Fruit fly (Drosophila melanogaster) whole organism, embryonic: ENCODE data around the gene Nepl21.

ENCODE experiments used
- Blimp-1 ChIP-seq: fragments of 200-800 bp; sonication (Bioruptor generic); optimal IDR thresholded peaks from 3 replicates; lab custom pipeline; 2018; ENCODE audit warnings: missing biosample characterization, missing genetic modification characterization, mild to moderate bottlenecking, moderate library complexity, missing genetic modification reagents
- C15 ChIP-seq: fragments of 200-800 bp; sonication (Bioruptor generic); IDR thresholded peaks from 3 replicates; pipeline ENCODE4 v1.3.6; 2022; ENCODE audit warnings: missing biosample characterization, missing genetic modification characterization
- CG11456 ChIP-seq: fragments of 200-800 bp; sonication (Bioruptor generic); IDR thresholded peaks from 3 replicates; pipeline ENCODE4 v1.3.6; 2022; ENCODE audit warnings: missing biosample characterization, missing genetic modification characterization
- CG11560 ChIP-seq: fragments of 200-800 bp; sonication (Bioruptor generic); IDR thresholded peaks from 3 replicates; pipeline ENCODE4 v1.3.6; 2022; ENCODE audit warnings: missing biosample characterization, missing genetic modification characterization
- CG12391 ChIP-seq: fragments of 200-800 bp; sonication (Bioruptor generic); optimal IDR thresholded peaks from 3 replicates; lab custom pipeline; 2018; ENCODE audit warnings: missing biosample characterization, mild to moderate bottlenecking, missing genetic modification characterization, moderate library complexity
- CG12744 ChIP-seq: fragments of 200-800 bp; sonication (Bioruptor generic); optimal IDR thresholded peaks from 2 replicates; lab custom pipeline; 2016; ENCODE audit warnings: missing biosample characterization, missing genetic modification characterization
- CG13424 ChIP-seq: fragments of 200-800 bp; sonication (Bioruptor generic); optimal IDR thresholded peaks from 2 replicates; lab custom pipeline; 2019; ENCODE audit warnings: missing biosample characterization, mild to moderate bottlenecking, missing genetic modification characterization, moderate library complexity
- CG14710 ChIP-seq: fragments of 200-800 bp; sonication (Bioruptor generic); optimal IDR thresholded peaks from 3 replicates; lab custom pipeline; 2019; ENCODE audit warnings: missing biosample characterization, mild to moderate bottlenecking, missing genetic modification characterization, moderate library complexity
- CG1529 ChIP-seq: fragments of 200-800 bp; sonication (Bioruptor generic); optimal IDR thresholded peaks from 3 replicates; lab custom pipeline; 2018; ENCODE audit warnings: missing biosample characterization, missing genetic modification characterization
- CG15601 ChIP-seq: fragments of 200-800 bp; sonication (Bioruptor generic); optimal IDR thresholded peaks from 3 replicates; lab custom pipeline; 2019; ENCODE audit warnings: missing biosample characterization, mild to moderate bottlenecking, missing genetic modification characterization, moderate library complexity
- CG17361 ChIP-seq: fragments of 200-800 bp; sonication (Bioruptor generic); IDR thresholded peaks from 3 replicates; pipeline ENCODE4 v1.3.6; 2022; ENCODE audit warnings: missing biosample characterization, missing genetic modification characterization
- CG18262 ChIP-seq: fragments of 200-800 bp; optimal IDR thresholded peaks from 3 replicates; lab custom pipeline; 2019; ENCODE audit warnings: missing biosample characterization, mild to moderate bottlenecking, missing genetic modification characterization, moderate library complexity
- CG30403 ChIP-seq: fragments of 200-800 bp; sonication (Bioruptor generic); optimal IDR thresholded peaks from 3 replicates; lab custom pipeline; 2016; ENCODE audit warnings: missing biosample characterization, missing genetic modification characterization
- CG31441 ChIP-seq: fragments of 200-800 bp; sonication (Bioruptor generic); IDR thresholded peaks from 2 replicates; pipeline ENCODE4 v1.3.6; 2022; ENCODE audit warnings: missing biosample characterization, missing genetic modification characterization
- CG34224 ChIP-seq: fragments of 200-800 bp; sonication (Bioruptor generic); IDR thresholded peaks from 3 replicates; pipeline ENCODE4 v1.3.6; 2022; ENCODE audit warnings: missing biosample characterization, missing genetic modification characterization; ENCODE audit not compliant: partially characterized antibody
- CG4730 ChIP-seq: fragments of 200-800 bp; sonication (Bioruptor generic); IDR thresholded peaks from 2 replicates; pipeline ENCODE4 v1.3.6; 2022; ENCODE audit warnings: missing biosample characterization, missing genetic modification characterization
- CG6654 ChIP-seq: fragments of 200-800 bp; sonication (Bioruptor generic); optimal IDR thresholded peaks from 2 replicates; lab custom pipeline; 2017; ENCODE audit warnings: missing biosample characterization, mild to moderate bottlenecking, missing genetic modification characterization
- CG6854 ChIP-seq: fragments of 200-800 bp; sonication (Bioruptor generic); optimal IDR thresholded peaks from 3 replicates; lab custom pipeline; 2017; ENCODE audit warnings: missing biosample characterization, mild to moderate bottlenecking, missing genetic modification characterization
- CG7556 ChIP-seq: fragments of 200-800 bp; sonication (Bioruptor generic); optimal IDR thresholded peaks from 2 replicates; lab custom pipeline; 2017; ENCODE audit warnings: missing biosample characterization, mild to moderate bottlenecking, missing genetic modification characterization
- CG7839 ChIP-seq: fragments of 200-800 bp; sonication (Bioruptor generic); optimal IDR thresholded peaks from 3 replicates; lab custom pipeline; 2018; ENCODE audit warnings: missing biosample characterization, mild to moderate bottlenecking, missing genetic modification characterization, moderate library complexity
- CG8478 ChIP-seq: fragments of >200 bp; optimal IDR thresholded peaks from 2 replicates; lab custom pipeline; 2018
- CoRest ChIP-seq: fragments of 200-800 bp; sonication (Bioruptor generic); optimal IDR thresholded peaks from 3 replicates; lab custom pipeline; 2018; ENCODE audit warnings: missing biosample characterization, mild to moderate bottlenecking, missing genetic modification characterization, moderate library complexity
- D19A ChIP-seq: fragments of 200-800 bp; optimal IDR thresholded peaks from 3 replicates; lab custom pipeline; 2019; ENCODE audit warnings: missing biosample characterization, mild to moderate bottlenecking, missing genetic modification characterization, moderate library complexity
- Ets65A ChIP-seq: fragments of 200-800 bp; sonication (Bioruptor generic); peaks from one replicate; lab custom pipeline; 2016; ENCODE audit warnings: missing biosample characterization, missing genetic modification characterization
- HLHmδ ChIP-seq: fragments of 200-800 bp; sonication (Bioruptor generic); optimal IDR thresholded peaks from 2 replicates; lab custom pipeline; 2018; ENCODE audit warnings: missing biosample characterization, mild to moderate bottlenecking, missing genetic modification characterization, moderate library complexity
- Hey ChIP-seq: fragments of 200-800 bp; sonication (Bioruptor generic); optimal IDR thresholded peaks from 3 replicates; lab custom pipeline; 2018; ENCODE audit warnings: missing biosample characterization, mild to moderate bottlenecking, missing genetic modification characterization
- Jarid2 ChIP-seq: fragments of 200-800 bp; sonication (Bioruptor generic); optimal IDR thresholded peaks from 3 replicates; lab custom pipeline; 2017; ENCODE audit warnings: mild to moderate bottlenecking, missing biosample characterization, missing genetic modification reagents, missing genetic modification characterization
- Mad ChIP-seq: fragments of 200-800 bp; sonication (Bioruptor generic); optimal IDR thresholded peaks from 2 replicates; lab custom pipeline; 2016; ENCODE audit warnings: missing biosample characterization, missing genetic modification characterization
- Nf-YA ChIP-seq: fragments of 200-800 bp; sonication (Bioruptor generic); IDR thresholded peaks from 2 replicates; pipeline ENCODE4 v1.3.6; 2022; ENCODE audit warnings: missing biosample characterization, missing genetic modification characterization
- Sox100B ChIP-seq: fragments of 200-800 bp; sonication (Bioruptor generic); optimal IDR thresholded peaks from 3 replicates; lab custom pipeline; 2018; ENCODE audit warnings: missing biosample characterization, mild to moderate bottlenecking, missing genetic modification characterization
- az2 ChIP-seq: fragments of 200-800 bp; sonication (Bioruptor generic); optimal IDR thresholded peaks from 3 replicates; lab custom pipeline; 2016; ENCODE audit warnings: missing biosample characterization, missing genetic modification characterization
- btn ChIP-seq: fragments of 200-800 bp; sonication (Bioruptor generic); optimal IDR thresholded peaks from 2 replicates; lab custom pipeline; 2016; ENCODE audit warnings: missing biosample characterization, missing genetic modification characterization
- cad ChIP-seq: fragments of >200 bp; optimal IDR thresholded peaks from 2 replicates; lab custom pipeline; 2017; ENCODE audit warnings: missing biosample characterization, missing genetic modification characterization
- cas ChIP-seq: fragments of 200-800 bp; sonication (Bioruptor generic); IDR thresholded peaks from 2 replicates; pipeline ENCODE4 v1.3.6; 2022; ENCODE audit warnings: missing biosample characterization, missing genetic modification characterization
- dmrt99B ChIP-seq: fragments of 200-800 bp; sonication (Bioruptor generic); optimal IDR thresholded peaks from 2 replicates; lab custom pipeline; 2018; ENCODE audit warnings: missing biosample characterization, mild to moderate bottlenecking, missing genetic modification characterization, moderate library complexity
- esg ChIP-seq: fragments of 200-800 bp; sonication (Bioruptor generic); conservative IDR thresholded peaks from 2 replicates; pipeline ENCODE4 v1.3.6; 2022; ENCODE audit warnings: missing biosample characterization, missing genetic modification characterization
- fd102C ChIP-seq: fragments of 200-800 bp; sonication (Bioruptor generic); optimal IDR thresholded peaks from 2 replicates; lab custom pipeline; 2018; ENCODE audit warnings: missing biosample characterization, mild to moderate bottlenecking, missing genetic modification characterization, moderate library complexity
- gsb-n ChIP-seq: fragments of 200-800 bp; sonication (Bioruptor generic); optimal IDR thresholded peaks from 3 replicates; lab custom pipeline; 2018; ENCODE audit warnings: missing biosample characterization, mild to moderate bottlenecking, missing genetic modification characterization
- kni ChIP-seq: fragments of 200-800 bp; sonication (Bioruptor generic); optimal IDR thresholded peaks from 3 replicates; lab custom pipeline; 2017; ENCODE audit warnings: mild to moderate bottlenecking, missing biosample characterization, missing genetic modification reagents, missing genetic modification characterization
- lilli ChIP-seq: fragments of 200-800 bp; sonication (Bioruptor generic); optimal IDR thresholded peaks from 3 replicates; lab custom pipeline; 2016; ENCODE audit warnings: missing biosample characterization, missing genetic modification characterization
- nmo ChIP-seq: fragments of 200-800 bp; sonication (Bioruptor generic); optimal IDR thresholded peaks from 2 replicates; lab custom pipeline; 2018; ENCODE audit warnings: missing biosample characterization, mild to moderate bottlenecking, missing genetic modification characterization, moderate library complexity
- pum ChIP-seq: fragments of 200-800 bp; sonication (Bioruptor generic); optimal IDR thresholded peaks from 2 replicates; lab custom pipeline; 2016; ENCODE audit warnings: missing biosample characterization, missing genetic modification characterization
- sens ChIP-seq: fragments of 200-800 bp; sonication (Bioruptor generic); peaks from one replicate; lab custom pipeline; 2016; ENCODE audit warnings: missing biosample characterization, missing genetic modification characterization
- seq ChIP-seq: fragments of 200-800 bp; sonication (Bioruptor generic); IDR thresholded peaks from 2 replicates; pipeline ENCODE4 v1.3.6; 2022; ENCODE audit warnings: missing biosample characterization, missing genetic modification characterization
- slp2 ChIP-seq: fragments of 200-800 bp; sonication (Bioruptor generic); optimal IDR thresholded peaks from 2 replicates; lab custom pipeline; 2016; ENCODE audit warnings: missing biosample characterization, missing genetic modification characterization
- tap ChIP-seq: fragments of 200-800 bp; optimal IDR thresholded peaks from 3 replicates; lab custom pipeline; 2019; ENCODE audit warnings: missing biosample characterization, mild to moderate bottlenecking, missing genetic modification characterization, moderate library complexity
- tio ChIP-seq: fragments of 200-800 bp; sonication (Bioruptor generic); optimal IDR thresholded peaks from 2 replicates; lab custom pipeline; 2017; ENCODE audit warnings: missing biosample characterization, missing genetic modification characterization, inconsistent platforms
- tna ChIP-seq: fragments of 200-800 bp; sonication (Bioruptor generic); IDR thresholded peaks from 2 replicates; pipeline ENCODE4 v1.3.6; 2022; ENCODE audit warnings: missing biosample characterization, missing genetic modification characterization; ENCODE audit not compliant: partially characterized antibody
- wek ChIP-seq: fragments of 200-800 bp; sonication (Bioruptor generic); optimal IDR thresholded peaks from 3 replicates; lab custom pipeline; 2018; ENCODE audit warnings: missing biosample characterization, mild to moderate bottlenecking, missing genetic modification characterization, moderate library complexity
- zen ChIP-seq: fragments of 200-800 bp; sonication (Bioruptor generic); optimal IDR thresholded peaks from 3 replicates; lab custom pipeline; 2018; ENCODE audit warnings: missing biosample characterization, mild to moderate bottlenecking, missing genetic modification characterization, moderate library complexity

Gene Nepl21

DNA sequence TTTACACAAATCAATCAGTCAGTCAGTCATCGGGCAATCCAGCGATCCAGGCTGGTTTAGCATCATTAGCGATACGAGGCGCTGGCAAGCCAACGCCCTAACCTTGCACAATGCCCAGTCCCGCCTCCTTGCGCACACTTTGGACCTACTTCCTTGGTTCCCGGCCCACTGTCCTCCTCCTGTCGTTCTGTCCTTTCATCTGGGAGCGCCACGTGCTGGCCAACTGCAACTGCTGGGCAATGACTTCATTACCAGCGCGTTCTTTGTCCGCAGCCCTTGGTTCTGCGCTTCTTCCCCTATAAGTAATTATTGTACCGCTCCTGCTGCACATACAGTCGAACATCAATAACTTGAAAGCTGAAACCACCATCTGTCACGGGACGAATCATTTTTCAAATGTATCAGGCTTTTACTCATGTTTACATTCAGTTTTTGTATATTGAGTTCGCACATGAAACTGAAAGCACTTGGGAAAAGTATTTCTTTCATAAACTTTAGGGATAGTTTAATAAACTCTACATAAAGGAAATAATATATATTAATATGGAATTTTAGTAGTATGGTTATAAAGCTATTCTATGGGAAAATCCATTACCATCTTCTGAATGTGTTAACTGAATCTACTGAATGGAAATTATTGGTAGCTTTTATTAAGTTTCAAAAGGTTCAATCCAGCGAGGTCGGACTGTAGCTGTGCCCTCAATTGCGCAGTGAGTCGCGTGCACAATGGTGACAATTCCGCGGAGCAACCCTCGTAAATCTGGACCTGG is 35.8 kb upstream of the Nepl21 start (continued):
- TF ChIP-seq Nf-YA, result no peak
- TF ChIP-seq CG31441 (GFP tag; lab: Robert Waterston, UW), result peak; percentile 38; the same call in 1 of the 2 replicates
- TF ChIP-seq wek (GFP tag; lab: Kevin White, UChicago), result no peak
- TF ChIP-seq pum (GFP tag; lab: Kevin White, UChicago), result no peak
- TF ChIP-seq CG13424 (tag; lab: Kevin White, UChicago), result peak; percentile 23
- no peak for TF ChIP-seq CG4730 (GFP tag; lab: Robert Waterston, UW)
- TF ChIP-seq CG14710 (tag; lab: Kevin White, UChicago), result peak; percentile 31
- peak; percentile 39 for TF ChIP-seq CG7839 (tag; lab: Kevin White, UChicago)
- no peak for TF ChIP-seq C15 (GFP tag; lab: Robert Waterston, UW)
- TF ChIP-seq slp2, result no peak
- peak; percentile 15 for TF ChIP-seq az2 (GFP tag; lab: Kevin White, UChicago)
- TF ChIP-seq CG18262 (tag; lab: Kevin White, UChicago), result peak; percentile 59
- TF ChIP-seq CG8478 (lab: Kevin White, UChicago), result no peak
- peak; percentile 14 for TF ChIP-seq CG30403 (GFP tag; lab: Kevin White, UChicago)
- TF ChIP-seq CG15601 (tag; lab: Kevin White, UChicago), result peak; percentile 15
- peak; percentile 28 for TF ChIP-seq Sox100B (GFP tag; lab: Kevin White, UChicago)
- TF ChIP-seq Mad, result no peak
- TF ChIP-seq lilli, result no peak
- no peak for TF ChIP-seq esg
- no peak for TF ChIP-seq btn (GFP tag; lab: Kevin White, UChicago)
- TF ChIP-seq CG11560 (tag; lab: Robert Waterston, UW), result no peak
- no peak for TF ChIP-seq kni (GFP tag; lab: Kevin White, UChicago)
- peak; percentile 84 for TF ChIP-seq Hey (tag; lab: Kevin White, UChicago)
- peak; percentile 69 for TF ChIP-seq sens (GFP tag; lab: Kevin White, UChicago)
- TF ChIP-seq D19A (tag; lab: Kevin White, UChicago), result peak; percentile 37
- TF ChIP-seq CG6654, result no peak
- no peak for TF ChIP-seq cad
- TF ChIP-seq fd102C (GFP tag; lab: Kevin White, UChicago), result no peak
- 0 out of 3 replicates have a peak, but pooled peaks have one; percentile 59 for TF ChIP-seq CG11456 (GFP tag; lab: Robert Waterston, UW)
- TF ChIP-seq CG1529 (GFP tag; lab: Kevin White, UChicago), result peak; percentile 3
- TF ChIP-seq CG7556 (GFP tag; lab: Kevin White, UChicago), result peak; percentile 8
- no peak for TF ChIP-seq tna (GFP tag; lab: Robert Waterston, UW)
- TF ChIP-seq seq (GFP tag; lab: Robert Waterston, UW), result no peak
- TF ChIP-seq dmrt99B, result peak; percentile 34
- peak; percentile 34 for TF ChIP-seq Blimp-1 (GFP tag; lab: Kevin White, UChicago)
- TF ChIP-seq cas (GFP tag; lab: Robert Waterston, UW), result no peak
- no peak for TF ChIP-seq Jarid2
- peak; percentile 15 for TF ChIP-seq CG12391
- TF ChIP-seq CG6854, result no peak
- no peak for TF ChIP-seq CG34224 (GFP tag; lab: Robert Waterston, UW)
- TF ChIP-seq CG17361, result peak; percentile 52; the same call in 2 of the 3 replicates
- TF ChIP-seq gsb-n (tag; lab: Kevin White, UChicago), result peak; percentile 35
- TF ChIP-seq HLHmδ (GFP tag; lab: Kevin White, UChicago), result no peak
- no peak for TF ChIP-seq Ets65A
- no peak for TF ChIP-seq zen (tag; lab: Kevin White, UChicago)
- peak; percentile 8 for TF ChIP-seq tap (tag; lab: Kevin White, UChicago)
- TF ChIP-seq tio (GFP tag; lab: Kevin White, UChicago), result peak; percentile 16
- TF ChIP-seq CG12744 (GFP tag; lab: Kevin White, UChicago), result no peak
- peak; percentile 23 for TF ChIP-seq nmo (GFP tag; lab: Kevin White, UChicago)
- TF ChIP-seq CoRest (tag; lab: Kevin White, UChicago), result peak; percentile 42
